Worm (Caenorhabditis elegans): Measurements from ENCODE around the gene arrd-7.

DNA sequence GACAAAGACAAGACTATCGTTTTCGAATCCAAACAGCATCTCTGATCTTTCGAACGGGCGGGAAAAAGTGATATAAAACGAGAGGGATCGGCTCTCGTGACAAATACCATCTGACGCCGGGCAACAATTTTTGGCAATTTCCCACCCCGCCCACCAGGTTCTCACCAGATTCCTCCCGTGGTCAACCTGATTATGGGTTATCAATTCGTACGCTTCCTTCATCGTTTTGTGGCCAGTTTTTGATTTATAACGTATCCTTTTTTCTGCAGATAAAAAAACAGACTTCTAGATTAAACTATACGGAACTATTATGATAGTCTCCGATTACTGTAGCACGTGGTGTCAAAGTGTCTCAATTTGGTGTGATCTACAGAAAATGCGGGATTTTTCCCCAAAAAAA is 9.5 kb downstream of the arrd-7 start:
- peak in 1 of 2 experiments; percentile 15 for TF ChIP-seq lsy-2 (tag; optimal IDR thresholded peaks at IDR 0.05)
- no peak for TF ChIP-seq pqm-1 (tag; optimal IDR thresholded peaks at IDR 0.05)
- no peak for TF ChIP-seq nhr-237 (tag; optimal IDR thresholded peaks at IDR 0.05)
- no peak for TF ChIP-seq nhr-11 (tag; optimal IDR thresholded peaks at IDR 0.05)
- TF ChIP-seq skn-1 (tag; optimal IDR thresholded peaks at IDR 0.05): no peak
- TF ChIP-seq Y105C5A.15 (GFP tag; IDR thresholded peaks at IDR 0.05): no peak
- TF ChIP-seq fkh-10 (GFP tag; optimal IDR thresholded peaks at IDR 0.05): no peak
- TF ChIP-seq nhr-76 (tag; optimal IDR thresholded peaks at IDR 0.05): no peak

All from whole organism, L4 larva.